Worm (Caenorhabditis elegans) whole organism, L1 larva: Measurements from ENCODE around the gene sru-28.

ENCODE experiments used
- C16A3.4 ChIP-seq: fragments of 150-350 bp; optimal IDR thresholded peaks from 2 replicates; lab custom pipeline; 2014; ENCODE audit warnings: missing biosample characterization, missing genetic modification characterization
- C34B4.2 ChIP-seq: sonication (generic microtip); optimal IDR thresholded peaks from 2 replicates; lab custom pipeline; 2017; ENCODE audit warnings: mild to moderate bottlenecking, missing genetic modification characterization, missing compliant biosample characterization
- F16B12.6 ChIP-seq: fragments of 150-350 bp; optimal IDR thresholded peaks from 2 replicates; lab custom pipeline; 2014; ENCODE audit warnings: missing biosample characterization, missing genetic modification characterization
- aha-1 ChIP-seq: fragments of 150-350 bp; optimal IDR thresholded peaks from 2 replicates; lab custom pipeline; 2014; ENCODE audit warnings: missing biosample characterization, missing genetic modification characterization
- alr-1 ChIP-seq: fragments of 200-800 bp; sonication (Bioruptor generic); optimal IDR thresholded peaks from 2 replicates; lab custom pipeline; 2018; ENCODE audit warnings: borderline replicate concordance, mild to moderate bottlenecking, missing genetic modification characterization, missing compliant biosample characterization
- blmp-1 ChIP-seq: fragments of 150-350 bp; optimal IDR thresholded peaks from 2 replicates; lab custom pipeline; 2014; ENCODE audit warnings: missing biosample characterization, missing genetic modification characterization
- ceh-63 ChIP-seq: fragments of 200-800 bp; sonication (Bioruptor generic); optimal IDR thresholded peaks from 2 replicates; lab custom pipeline; 2018; ENCODE audit warnings: mild to moderate bottlenecking, missing genetic modification characterization, missing compliant biosample characterization
- ceh-8 ChIP-seq: fragments of 200-800 bp; sonication (Bioruptor generic); optimal IDR thresholded peaks from 2 replicates; lab custom pipeline; 2018; ENCODE audit warnings: mild to moderate bottlenecking, missing genetic modification characterization, moderate library complexity, missing compliant biosample characterization
- ceh-82 ChIP-seq, 3 experiments: fragments of 150-350 bp in 1 of 3; sonication (generic microtip) in 2 of 3; optimal IDR thresholded peaks; 2 replicates each; lab custom pipeline; 2014 to 2017; ENCODE audit warnings: missing biosample characterization in 3 of 3, missing genetic modification characterization in 3 of 3
- ceh-88 ChIP-seq: fragments of 200-800 bp; sonication (Bioruptor generic); IDR thresholded peaks from 2 replicates; pipeline ENCODE4 v1.3.6; 2022; ENCODE audit warnings: missing genetic modification characterization, missing compliant biosample characterization
- dpl-1 ChIP-seq, 3 experiments: fragments of 150-350 bp in 2 of 3; sonication (generic microtip) in 1 of 3; optimal IDR thresholded peaks; 2 replicates each; lab custom pipeline; 2014 to 2017; ENCODE audit warnings: missing biosample characterization in 3 of 3, missing genetic modification characterization in 3 of 3, missing genetic modification reagents in 3 of 3
- efl-3 ChIP-seq: fragments of 200-800 bp; sonication (Bioruptor generic); optimal IDR thresholded peaks from 2 replicates; lab custom pipeline; 2018; ENCODE audit warnings: mild to moderate bottlenecking, missing genetic modification characterization, missing compliant biosample characterization
- elt-3 ChIP-seq, 6 experiments: fragments of 150-350 bp in 1 of 6; sonication (generic microtip); optimal IDR thresholded peaks; 2 replicates each; lab custom pipeline; 2017 to 2018; ENCODE audit warnings: missing biosample characterization in 6 of 6, missing genetic modification characterization in 6 of 6, inconsistent platforms in 1 of 6
- ets-5 ChIP-seq: fragments of 200-800 bp; sonication (Bioruptor generic); IDR thresholded peaks from 2 replicates; pipeline ENCODE4 v1.3.6; 2022; ENCODE audit warnings: missing genetic modification characterization, missing compliant biosample characterization
- fkh-10 ChIP-seq: sonication (generic microtip); optimal IDR thresholded peaks from 2 replicates; lab custom pipeline; 2017; ENCODE audit warnings: missing biosample characterization, missing genetic modification reagents, missing genetic modification characterization
- fkh-4 ChIP-seq: sonication (generic microtip); optimal IDR thresholded peaks from 2 replicates; lab custom pipeline; 2016; ENCODE audit warnings: missing compliant biosample characterization, missing genetic modification characterization, borderline replicate concordance
- grh-1 ChIP-seq: fragments of 200-800 bp; sonication (Bioruptor generic); IDR thresholded peaks from 2 replicates; pipeline ENCODE4 v1.3.6; 2022; ENCODE audit warnings: missing genetic modification reagents, missing genetic modification characterization, missing compliant biosample characterization
- hlh-4 ChIP-seq: sonication (generic microtip); optimal IDR thresholded peaks from 2 replicates; lab custom pipeline; 2016; ENCODE audit warnings: mild to moderate bottlenecking, missing genetic modification characterization, missing compliant biosample characterization
- jun-1 ChIP-seq: fragments of 150-350 bp; optimal IDR thresholded peaks from 2 replicates; lab custom pipeline; 2014; ENCODE audit warnings: missing biosample characterization, missing genetic modification reagents, missing genetic modification characterization
- lin-13 ChIP-seq: fragments of 150-350 bp; optimal IDR thresholded peaks from 2 replicates; lab custom pipeline; 2014; ENCODE audit warnings: missing biosample characterization, missing genetic modification reagents, missing genetic modification characterization
- lin-14 ChIP-seq: fragments of 200-800 bp; sonication (Bioruptor generic); optimal IDR thresholded peaks from 2 replicates; lab custom pipeline; 2018; ENCODE audit warnings: mild to moderate bottlenecking, missing genetic modification characterization, moderate library complexity, missing compliant biosample characterization
- lir-3 ChIP-seq: sonication (generic microtip); optimal IDR thresholded peaks from 2 replicates; lab custom pipeline; 2016; ENCODE audit warnings: mild to moderate bottlenecking, missing genetic modification characterization, moderate library complexity, missing compliant biosample characterization; ENCODE audit not compliant: poor library complexity
- lsy-2 ChIP-seq, 2 experiments: fragments of 150-350 bp; optimal IDR thresholded peaks; 2 replicates each; lab custom pipeline; 2014; ENCODE audit warnings: missing biosample characterization in 2 of 2, missing genetic modification characterization in 2 of 2
- mab-9 ChIP-seq: fragments of 200-800 bp; sonication (Bioruptor generic); IDR thresholded peaks from 2 replicates; pipeline ENCODE4 v1.3.6; 2022; ENCODE audit warnings: missing genetic modification reagents, missing genetic modification characterization, missing compliant biosample characterization
- mef-2 ChIP-seq: fragments of 150-350 bp; optimal IDR thresholded peaks from 2 replicates; lab custom pipeline; 2014; ENCODE audit warnings: missing biosample characterization, missing genetic modification characterization
- nhr-84 ChIP-seq: sonication (generic microtip); optimal IDR thresholded peaks from 2 replicates; lab custom pipeline; 2017; ENCODE audit warnings: missing biosample characterization, missing genetic modification characterization
- rnt-1 ChIP-seq: sonication (generic microtip); optimal IDR thresholded peaks from 2 replicates; lab custom pipeline; 2016; ENCODE audit warnings: mild to moderate bottlenecking, missing genetic modification characterization, moderate library complexity, missing compliant biosample characterization
- skn-1 ChIP-seq: fragments of 150-350 bp; optimal IDR thresholded peaks from 2 replicates; lab custom pipeline; 2014; ENCODE audit warnings: missing biosample characterization, missing genetic modification characterization
- sup-37 ChIP-seq: fragments of 200-800 bp; sonication (Bioruptor generic); optimal IDR thresholded peaks from 2 replicates; lab custom pipeline; 2018; ENCODE audit warnings: mild to moderate bottlenecking, missing genetic modification characterization, missing compliant biosample characterization
- swsn-7 ChIP-seq: sonication (generic microtip); optimal IDR thresholded peaks from 2 replicates; lab custom pipeline; 2016; ENCODE audit warnings: missing genetic modification characterization, missing compliant biosample characterization
- tlp-1 ChIP-seq: fragments of 150-350 bp; optimal IDR thresholded peaks from 2 replicates; lab custom pipeline; 2014; ENCODE audit warnings: missing biosample characterization, missing genetic modification characterization
- unc-62 ChIP-seq: fragments of 150-350 bp; optimal IDR thresholded peaks from 2 replicates; lab custom pipeline; 2014; ENCODE audit warnings: missing biosample characterization, missing genetic modification reagents, missing genetic modification characterization
- zag-1 ChIP-seq: fragments of 150-350 bp; optimal IDR thresholded peaks from 2 replicates; lab custom pipeline; 2014; ENCODE audit warnings: missing biosample characterization, missing genetic modification characterization
- zip-4 ChIP-seq: fragments of 200-800 bp; sonication (Bioruptor generic); optimal IDR thresholded peaks from 2 replicates; lab custom pipeline; 2018; ENCODE audit warnings: mild to moderate bottlenecking, missing genetic modification characterization, moderate library complexity, missing compliant biosample characterization

sru-28 gene

DNA sequence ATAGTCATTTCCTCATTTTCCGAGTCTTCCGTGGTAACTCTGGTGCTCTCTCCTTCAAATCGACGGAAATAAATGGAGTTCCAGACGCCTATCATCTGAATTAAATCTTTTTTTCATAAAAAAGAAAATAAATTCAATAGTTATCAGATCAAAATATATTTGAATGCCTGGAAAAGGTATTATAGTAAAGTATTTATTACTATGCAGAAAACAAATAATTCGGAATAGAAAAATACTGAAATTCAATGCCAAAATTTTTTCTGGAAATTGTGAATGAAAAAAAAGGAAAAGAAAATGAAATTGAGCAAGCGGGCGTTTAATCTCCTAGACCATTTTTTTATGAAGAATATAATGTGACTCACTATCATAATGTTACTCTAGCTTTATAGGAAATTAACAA is 14.6 kb upstream of the sru-28 start, which contains the start of gene C38C3.6:
TSS of gene C38C3.6 (minus strand) at position 101 of the 400 bp plus-strand sequence.
- no peak for TF ChIP-seq alr-1 (tag; lab: Kevin White, UChicago)
- TF ChIP-seq fkh-4, result no peak

DNA sequence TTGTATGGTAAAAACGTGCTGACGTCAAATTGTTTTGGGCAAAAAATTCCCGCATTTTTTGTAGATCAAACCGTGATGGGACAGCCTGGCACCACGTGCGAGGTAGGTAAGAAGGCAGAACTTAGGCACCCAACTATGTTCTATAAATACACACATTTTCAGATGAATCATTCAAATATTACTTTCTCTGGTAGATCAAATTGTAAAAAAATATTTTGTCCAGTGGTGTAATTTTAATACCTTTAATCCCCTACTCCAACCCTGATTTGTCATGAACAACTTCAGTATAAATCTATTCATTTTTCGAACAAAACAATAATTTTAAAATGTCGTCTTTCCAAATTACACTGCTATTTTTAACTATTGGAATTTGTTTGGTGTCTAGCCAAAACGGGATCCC is 11.6 kb upstream of the sru-28 start, which contains the start of gene spig-7:
TSS of gene spig-7 (plus strand) at position 301 of the 400 bp plus-strand sequence.
- no peak for TF ChIP-seq zag-1 (tag; lab: Kevin White, UChicago)
- no peak for TF ChIP-seq dpl-1 (GFP tag; optimal IDR thresholded peaks at IDR 0.05; lab: Kevin White, UChicago)
- TF ChIP-seq ceh-82 (tag; optimal IDR thresholded peaks at IDR 0.05; lab: Kevin White, UChicago), result no peak
- TF ChIP-seq rnt-1 (tag; lab: Kevin White, UChicago), result no peak
- TF ChIP-seq ceh-63, result no peak
- no peak for TF ChIP-seq aha-1 (tag; lab: Kevin White, UChicago)
- TF ChIP-seq jun-1 (tag; lab: Kevin White, UChicago), result no peak
- no peak for TF ChIP-seq hlh-4
- no peak for TF ChIP-seq lir-3
- no peak for TF ChIP-seq C16A3.4
- no peak for TF ChIP-seq lin-13
- no peak for TF ChIP-seq blmp-1 (tag; lab: Kevin White, UChicago)
- TF ChIP-seq sup-37 (GFP tag; lab: Kevin White, UChicago), result no peak

DNA sequence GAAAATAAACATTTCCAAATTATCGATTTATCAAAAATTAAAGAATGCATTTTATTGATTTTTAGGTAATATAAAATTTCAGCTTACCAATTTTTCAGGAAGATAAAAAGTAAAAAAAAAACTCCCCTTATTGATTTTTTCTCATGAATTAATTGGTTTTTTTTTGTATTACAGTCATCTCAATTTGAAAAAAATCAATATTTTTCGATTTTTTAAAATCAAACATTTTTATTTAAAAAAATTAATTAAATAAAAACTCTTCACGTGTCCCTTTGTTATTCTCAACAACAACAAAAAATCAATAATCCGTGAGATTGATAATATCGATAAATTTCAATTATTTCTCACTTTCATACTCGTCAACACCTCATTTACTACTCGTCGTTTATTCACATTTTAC is 10.8 kb upstream of the sru-28 start, which contains the start of gene C38C3.3:
TSS of gene C38C3.3 (plus strand) at position 301 of the 400 bp plus-strand sequence.
- no peak for TF ChIP-seq ceh-88 (GFP tag; lab: Robert Waterston, UW)
- TF ChIP-seq mef-2, result no peak
- TF ChIP-seq C34B4.2, result no peak
- TF ChIP-seq F16B12.6 (tag; lab: Kevin White, UChicago), result no peak
- no peak for TF ChIP-seq ceh-8 (GFP tag; lab: Kevin White, UChicago)
- TF ChIP-seq hlh-4, result no peak
- no peak for TF ChIP-seq lin-14 (GFP tag; lab: Kevin White, UChicago)
- no peak for TF ChIP-seq mab-9
- TF ChIP-seq efl-3 (GFP tag; lab: Kevin White, UChicago), result no peak
- no peak for TF ChIP-seq dpl-1 (GFP tag; optimal IDR thresholded peaks at IDR 0.05; lab: Kevin White, UChicago)
- TF ChIP-seq, all 84 proteins: peak for 0

DNA sequence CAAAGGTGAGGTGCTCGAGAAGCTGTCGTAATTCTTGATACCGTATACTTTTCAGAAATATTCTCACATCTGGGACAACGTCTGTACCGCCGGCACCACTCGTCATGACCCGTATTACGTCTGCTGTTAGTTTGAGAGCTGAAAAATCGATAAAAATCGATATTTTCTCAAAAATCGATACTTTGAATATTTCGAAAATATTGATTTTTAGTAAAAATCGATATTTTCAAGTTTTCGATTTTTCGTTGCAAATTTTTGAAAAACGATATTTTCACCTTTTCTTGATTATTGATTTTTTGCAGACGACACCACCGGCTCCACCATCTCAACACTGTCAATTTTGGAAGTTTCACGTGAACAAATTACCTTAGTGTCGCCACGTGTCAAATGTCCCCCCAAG is 10.3 kb upstream of the sru-28 start:
- TF ChIP-seq unc-62 (GFP tag; lab: Kevin White, UChicago), result no peak
- no peak for TF ChIP-seq elt-3 (tag; optimal IDR thresholded peaks at IDR 0.05; lab: Kevin White, UChicago)
- no peak for TF ChIP-seq fkh-10 (GFP tag; lab: Kevin White, UChicago)
- no peak for TF ChIP-seq lsy-2 (tag; optimal IDR thresholded peaks at IDR 0.05; lab: Kevin White, UChicago)
- no peak for TF ChIP-seq skn-1 (tag; lab: Kevin White, UChicago)
- TF ChIP-seq, all 84 proteins: peak for 0

DNA sequence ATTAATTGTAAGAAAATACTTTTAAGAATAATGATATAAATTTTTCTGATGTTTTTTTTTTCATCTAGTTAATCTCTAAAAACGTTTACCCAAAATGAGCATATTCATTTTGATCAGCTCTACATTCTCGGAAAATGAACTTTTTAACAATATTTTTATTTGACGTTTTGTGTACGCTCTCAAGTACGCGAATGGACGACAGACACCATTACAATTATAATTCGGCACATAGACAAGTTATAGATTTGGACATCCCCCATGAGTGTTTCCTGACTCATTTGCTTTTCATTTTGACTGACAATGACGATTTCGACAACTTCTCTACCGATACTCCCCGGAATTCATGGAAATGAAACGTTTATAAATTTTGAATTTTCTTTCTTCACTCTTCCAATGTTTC is 7.0 kb upstream of the sru-28 start, which contains the start of gene sru-27:
TSS of gene sru-27 (plus strand) at position 301 of the 400 bp plus-strand sequence.
- no peak for TF ChIP-seq mab-9
- no peak for TF ChIP-seq skn-1 (tag; lab: Kevin White, UChicago)
- TF ChIP-seq swsn-7 (tag; lab: Kevin White, UChicago), result no peak
- TF ChIP-seq zip-4 (GFP tag; lab: Kevin White, UChicago), result no peak
- no peak for TF ChIP-seq tlp-1 (tag; lab: Kevin White, UChicago)
- TF ChIP-seq grh-1 (GFP tag; lab: Robert Waterston, UW), result no peak
- TF ChIP-seq ets-5, result no peak
- no peak for TF ChIP-seq nhr-84 (tag; lab: Kevin White, UChicago)
- TF ChIP-seq dpl-1 (GFP tag; optimal IDR thresholded peaks at IDR 0.05; lab: Kevin White, UChicago), result no peak
- TF ChIP-seq, all 84 proteins: peak for 0
